Fruit fly (Drosophila melanogaster): ENCODE measurements around the gene HGTX.

The HGTX gene

dm6 chr3L:14612945-14613791 lies 13.8 kb upstream of the HGTX start (continued):
- TF ChIP-seq wek (GFP tag; optimal IDR thresholded peaks at IDR 0.05) (no peak), CG8359 (GFP tag; optimal IDR thresholded peaks at IDR 0.05; ENCODE audit: borderline replicate concordance) (no peak), CG4328 (GFP tag; optimal IDR thresholded peaks at IDR 0.05) (no peak), esg (GFP tag; conservative IDR thresholded peaks at IDR 0.05) (0 out of 2 replicates have a peak, but pooled peaks have one; percentile 21), Eip74EF (GFP tag; optimal IDR thresholded peaks at IDR 0.05) (no peak), CG13424 (tag; optimal IDR thresholded peaks at IDR 0.05) (peak; percentile 21), CG4707 (GFP tag; optimal IDR thresholded peaks at IDR 0.05) (no peak), CG2129 (GFP tag; IDR thresholded peaks at IDR 0.05; ENCODE audit: partially characterized antibody) (no peak), knrl (GFP tag; IDR thresholded peaks at IDR 0.05; ENCODE audit: partially characterized antibody) (no peak), NC2β (GFP tag; optimal IDR thresholded peaks at IDR 0.05) (peak; percentile 6), croc (GFP tag; conservative IDR thresholded peaks at IDR 0.05) (no peak; the same call in 2 of the 3 replicates), Oli (tag; optimal IDR thresholded peaks at IDR 0.05) (peak; percentile 55), peb (GFP tag; IDR thresholded peaks at IDR 0.05) (0 out of 2 replicates have a peak, but pooled peaks have one; percentile 27), CG6813 (GFP tag; optimal IDR thresholded peaks at IDR 0.05) (no peak), Stat92E (GFP tag; optimal IDR thresholded peaks at IDR 0.05) (no peak), Jarid2 (GFP tag; optimal IDR thresholded peaks at IDR 0.05) (no peak), CG4282 (GFP tag; optimal IDR thresholded peaks at IDR 0.05) (no peak), ken (GFP tag; IDR thresholded peaks at IDR 0.05) (no peak), D19B (GFP tag; optimal IDR thresholded peaks at IDR 0.05) (peak; percentile 86), CG7372 (GFP tag; IDR thresholded peaks at IDR 0.05) (no peak), toy (GFP tag; IDR thresholded peaks at IDR 0.05) (no peak), CG15011 (GFP tag; optimal IDR thresholded peaks at IDR 0.05) (peak; percentile 49), Hr3 (GFP tag; optimal IDR thresholded peaks at IDR 0.05) (no peak), phol (tag; optimal IDR thresholded peaks at IDR 0.05) (peak; percentile 64), Dp (GFP tag; optimal IDR thresholded peaks at IDR 0.05) (no peak), CG10959 (GFP tag; IDR thresholded peaks at IDR 0.05) (peak; percentile 59), B-H1 (GFP tag; IDR thresholded peaks at IDR 0.05) (no peak), Dip3 (GFP tag; optimal IDR thresholded peaks at IDR 0.05) (no peak), Mes4 (GFP tag; optimal IDR thresholded peaks at IDR 0.05) (peak; percentile 28), lbe (GFP tag; optimal IDR thresholded peaks at IDR 0.05) (no peak), CG31224 (GFP tag; IDR thresholded peaks at IDR 0.05) (no peak), ase (GFP tag; IDR thresholded peaks at IDR 0.05) (no peak), CG30020 (tag; optimal IDR thresholded peaks at IDR 0.05) (no peak), HmgZ (tag; optimal IDR thresholded peaks at IDR 0.05) (no peak), Med (GFP tag) (peak; percentile 61), NK7.1 (GFP tag; optimal IDR thresholded peaks at IDR 0.05) (peak; percentile 6), CG16863 (GFP tag; optimal IDR thresholded peaks at IDR 0.05) (no peak), Chrac-16 (GFP tag; optimal IDR thresholded peaks at IDR 0.05) (peak; percentile 52), CG7357 (GFP tag; IDR thresholded peaks at IDR 0.05) (no peak), CG2116 (GFP tag; optimal IDR thresholded peaks at IDR 0.05) (peak; percentile 20), lov (optimal IDR thresholded peaks at IDR 0.05) (no peak), lov (GFP tag; IDR thresholded peaks at IDR 0.05) (no peak), ERR (GFP tag; optimal IDR thresholded peaks at IDR 0.05) (no peak), CG10431 (GFP tag; optimal IDR thresholded peaks at IDR 0.05) (no peak), CG18262 (tag; optimal IDR thresholded peaks at IDR 0.05) (peak; percentile 81), CG34422 (GFP tag; IDR thresholded peaks at IDR 0.05) (no peak), Opbp (GFP tag; IDR thresholded peaks at IDR 0.05; ENCODE audit: partially characterized antibody) (no peak), p53 (GFP tag; optimal IDR thresholded peaks at IDR 0.05) (no peak), YL-1 (GFP tag; optimal IDR thresholded peaks at IDR 0.05) (no peak)
